Worm (Caenorhabditis elegans): ENCODE measurements around the gene bath-33.

DNA sequence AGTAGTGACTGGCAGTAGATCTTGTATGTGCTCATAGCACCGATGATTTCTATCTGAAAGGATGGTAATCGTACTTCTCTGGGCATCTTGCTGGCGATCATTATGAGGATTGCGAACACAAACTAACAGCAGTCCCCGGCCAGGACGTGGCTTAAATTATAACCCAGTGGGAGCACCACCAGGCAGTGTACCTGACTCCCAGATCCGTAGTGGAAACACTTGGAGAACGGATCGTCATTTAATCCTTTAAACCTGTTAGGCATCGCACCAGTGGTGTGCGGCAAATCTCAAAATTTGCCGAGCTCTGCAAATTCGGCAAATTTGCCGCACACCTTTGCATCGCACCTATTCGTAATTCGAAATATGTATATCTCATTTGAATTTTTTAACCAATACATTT lies 38.3 kb downstream of the bath-33 start, which contains the start of gene K05F6.8:
- TF ChIP-seq him-1 (tag; optimal IDR thresholded peaks at IDR 0.05) = no peak
- TF ChIP-seq dao-5 (tag; optimal IDR thresholded peaks at IDR 0.05) = no peak
- TF ChIP-seq W03F9.2 (tag; optimal IDR thresholded peaks at IDR 0.05) = no peak
